Worm (Caenorhabditis elegans) whole organism, L4 larva: ENCODE results near the gene srx-60.

Experiments
- F10B5.3 ChIP-seq: sonication (generic microtip); optimal IDR thresholded peaks from 2 replicates; lab custom pipeline; 2016; ENCODE audit warnings: mild to moderate bottlenecking, missing genetic modification characterization, missing compliant biosample characterization
- F37D6.2 ChIP-seq: sonication (generic microtip); optimal IDR thresholded peaks from 2 replicates; lab custom pipeline; 2016; ENCODE audit warnings: mild to moderate bottlenecking, missing genetic modification characterization, missing compliant biosample characterization
- R02D3.7 ChIP-seq: fragments of 150-350 bp; sonication (generic microtip); optimal IDR thresholded peaks from 3 replicates; lab custom pipeline; 2014; ENCODE audit warnings: missing biosample characterization, missing genetic modification characterization
- T20F7.1 ChIP-seq: fragments of 200-800 bp; sonication (Bioruptor generic); optimal IDR thresholded peaks from 2 replicates; lab custom pipeline; 2018; ENCODE audit warnings: mild to moderate bottlenecking, missing genetic modification characterization, missing compliant biosample characterization
- aha-1 ChIP-seq: fragments of 150-350 bp; peaks from one replicate; lab custom pipeline; 2014; ENCODE audit warnings: missing biosample characterization, missing genetic modification characterization
- aly-2 ChIP-seq: sonication (generic microtip); optimal IDR thresholded peaks from 2 replicates; lab custom pipeline; 2018; ENCODE audit warnings: missing biosample characterization, missing genetic modification characterization
- ama-1 ChIP-seq: fragments of 150-350 bp; optimal IDR thresholded peaks from 2 replicates; lab custom pipeline; 2014; ENCODE audit warnings: inconsistent platforms, mixed read lengths
- attf-4 ChIP-seq: sonication (generic microtip); optimal IDR thresholded peaks from 3 replicates; lab custom pipeline; 2017; ENCODE audit warnings: missing biosample characterization, missing genetic modification characterization
- ceh-28 ChIP-seq: fragments of 150-350 bp; optimal IDR thresholded peaks from 2 replicates; lab custom pipeline; 2014; ENCODE audit warnings: missing biosample characterization, missing genetic modification reagents, missing genetic modification characterization
- ceh-32 ChIP-seq: sonication (generic microtip); optimal IDR thresholded peaks from 2 replicates; lab custom pipeline; 2016; ENCODE audit warnings: mild to moderate bottlenecking, missing genetic modification characterization, missing compliant biosample characterization; ENCODE audit not compliant: poor library complexity
- ces-1 ChIP-seq: fragments of 150-350 bp; sonication (generic microtip); optimal IDR thresholded peaks from 4 replicates; lab custom pipeline; 2014; ENCODE audit warnings: missing biosample characterization, missing genetic modification reagents, missing genetic modification characterization
- daf-19 ChIP-seq: fragments of 200-800 bp; sonication (Bioruptor generic); conservative IDR thresholded peaks from 2 replicates; pipeline ENCODE4 v1.3.6; 2022; ENCODE audit warnings: missing genetic modification characterization, missing compliant biosample characterization
- dmd-6 ChIP-seq: fragments of 200-800 bp; sonication (Bioruptor generic); IDR thresholded peaks from 2 replicates; pipeline ENCODE4 v1.3.6; 2022; ENCODE audit warnings: missing genetic modification reagents, missing genetic modification characterization, missing compliant biosample characterization
- dpl-1 ChIP-seq: fragments of 150-350 bp; optimal IDR thresholded peaks from 2 replicates; lab custom pipeline; 2014; ENCODE audit warnings: missing biosample characterization, missing genetic modification reagents, missing genetic modification characterization
- duxl-1 ChIP-seq: sonication (generic microtip); optimal IDR thresholded peaks from 2 replicates; lab custom pipeline; 2016; ENCODE audit warnings: mild to moderate bottlenecking, missing genetic modification characterization, moderate library complexity, missing compliant biosample characterization; ENCODE audit not compliant: poor library complexity
- dve-1 ChIP-seq: sonication (generic microtip); optimal IDR thresholded peaks from 2 replicates; lab custom pipeline; 2017; ENCODE audit warnings: antibody characterized with exemption, mild to moderate bottlenecking, missing genetic modification characterization, missing compliant biosample characterization; ENCODE audit not compliant: insufficient read depth
- egl-27 ChIP-seq: sonication (generic microtip); optimal IDR thresholded peaks from 3 replicates; lab custom pipeline; 2017; ENCODE audit warnings: missing biosample characterization, missing genetic modification reagents, missing genetic modification characterization
- fkh-10 ChIP-seq: fragments of 150-350 bp; optimal IDR thresholded peaks from 2 replicates; lab custom pipeline; 2014; ENCODE audit warnings: missing biosample characterization, missing genetic modification reagents, missing genetic modification characterization
- gei-8 ChIP-seq: fragments of 200-800 bp; sonication (Bioruptor generic); optimal IDR thresholded peaks from 2 replicates; lab custom pipeline; 2018; ENCODE audit warnings: mild to moderate bottlenecking, missing genetic modification characterization, missing compliant biosample characterization
- hif-1 ChIP-seq, 2 experiments: sonication (generic microtip); optimal IDR thresholded peaks; 2 replicates each; lab custom pipeline; 2016 to 2017; ENCODE audit warnings: missing compliant biosample characterization in 2 of 2, missing genetic modification characterization in 2 of 2, missing genetic modification reagents in 2 of 2, missing genotype in 2 of 2, mild to moderate bottlenecking in 1 of 2
- jun-1 ChIP-seq: fragments of 150-350 bp; optimal IDR thresholded peaks from 2 replicates; lab custom pipeline; 2014; ENCODE audit warnings: missing biosample characterization, missing genetic modification reagents, missing genetic modification characterization
- lin-1 ChIP-seq: fragments of 200-800 bp; sonication (Bioruptor generic); IDR thresholded peaks from 2 replicates; pipeline ENCODE4 v1.3.6; 2022; ENCODE audit warnings: missing genetic modification reagents, missing genetic modification characterization, missing compliant biosample characterization
- lin-13 ChIP-seq: fragments of 150-350 bp; optimal IDR thresholded peaks from 2 replicates; lab custom pipeline; 2014; ENCODE audit warnings: missing biosample characterization, missing genetic modification reagents, missing genetic modification characterization
- lir-3 ChIP-seq: sonication (generic microtip); optimal IDR thresholded peaks from 2 replicates; lab custom pipeline; 2016; ENCODE audit warnings: mild to moderate bottlenecking, missing genetic modification characterization, missing compliant biosample characterization
- madf-9 ChIP-seq: fragments of 200-800 bp; sonication (Bioruptor generic); conservative IDR thresholded peaks from 2 replicates; pipeline ENCODE4 v1.3.6; 2022; ENCODE audit warnings: missing genetic modification reagents, missing genetic modification characterization, missing compliant biosample characterization
- mxl-2 ChIP-seq: fragments of 200-800 bp; sonication (Bioruptor generic); conservative IDR thresholded peaks from 2 replicates; pipeline ENCODE4 v1.3.6; 2022; ENCODE audit warnings: missing genetic modification reagents, missing genetic modification characterization, missing compliant biosample characterization
- mxl-3 ChIP-seq: fragments of 200-800 bp; sonication (Bioruptor generic); optimal IDR thresholded peaks from 2 replicates; lab custom pipeline; 2018; ENCODE audit warnings: mild to moderate bottlenecking, missing genetic modification characterization, missing compliant biosample characterization
- nhr-10 ChIP-seq: fragments of 150-350 bp; optimal IDR thresholded peaks from 2 replicates; lab custom pipeline; 2014; ENCODE audit warnings: missing biosample characterization, missing genetic modification characterization
- nhr-11 ChIP-seq: fragments of 150-350 bp; optimal IDR thresholded peaks from 2 replicates; lab custom pipeline; 2014; ENCODE audit warnings: missing biosample characterization, missing genetic modification characterization
- nhr-111 ChIP-seq: fragments of 200-800 bp; sonication (Bioruptor generic); optimal IDR thresholded peaks from 2 replicates; lab custom pipeline; 2018; ENCODE audit warnings: mild to moderate bottlenecking, missing genetic modification characterization, missing compliant biosample characterization
- nhr-25 ChIP-seq: sonication (generic microtip); optimal IDR thresholded peaks from 2 replicates; lab custom pipeline; 2017; ENCODE audit warnings: missing genetic modification characterization, mild to moderate bottlenecking, missing compliant biosample characterization, antibody characterized with exemption, moderate library complexity, borderline replicate concordance; ENCODE audit not compliant: insufficient read depth
- nhr-28 ChIP-seq: fragments of 150-350 bp; optimal IDR thresholded peaks from 2 replicates; lab custom pipeline; 2014; ENCODE audit warnings: missing biosample characterization, missing genetic modification characterization
- nhr-76 ChIP-seq: fragments of 150-350 bp; optimal IDR thresholded peaks from 2 replicates; lab custom pipeline; 2014; ENCODE audit warnings: missing biosample characterization, missing genetic modification characterization
- sdz-12 ChIP-seq: fragments of 200-800 bp; sonication (Bioruptor generic); optimal IDR thresholded peaks from 2 replicates; lab custom pipeline; 2018; ENCODE audit warnings: mild to moderate bottlenecking, missing genetic modification characterization, missing compliant biosample characterization
- set-16 ChIP-seq: fragments of 200-800 bp; sonication (Bioruptor generic); IDR thresholded peaks from 2 replicates; pipeline ENCODE4 v1.3.6; 2022; ENCODE audit warnings: missing genetic modification reagents, missing genetic modification characterization, missing compliant biosample characterization
- snpc-1.2 ChIP-seq: fragments of 200-800 bp; sonication (Bioruptor generic); IDR thresholded peaks from 2 replicates; pipeline ENCODE4 v1.3.6; 2022; ENCODE audit warnings: missing genetic modification reagents, missing genetic modification characterization, missing compliant biosample characterization
- snpc-4 ChIP-seq: fragments of 150-350 bp; optimal IDR thresholded peaks from 2 replicates; lab custom pipeline; 2014; ENCODE audit warnings: missing biosample characterization, missing genetic modification characterization
- spr-1 ChIP-seq: sonication (generic microtip); optimal IDR thresholded peaks from 2 replicates; lab custom pipeline; 2016; ENCODE audit warnings: mild to moderate bottlenecking, missing genetic modification characterization, missing compliant biosample characterization
- spr-3 ChIP-seq: fragments of 200-800 bp; sonication (Bioruptor generic); optimal IDR thresholded peaks from 2 replicates; lab custom pipeline; 2018; ENCODE audit warnings: mild to moderate bottlenecking, missing genetic modification characterization, missing compliant biosample characterization
- unc-130 ChIP-seq: sonication (generic microtip); optimal IDR thresholded peaks from 2 replicates; lab custom pipeline; 2016; ENCODE audit warnings: missing genetic modification reagents, missing genetic modification characterization, missing compliant biosample characterization
- unc-62 ChIP-seq, 3 experiments: fragments of 150-350 bp in 1 of 3; sonication (generic microtip); optimal IDR thresholded peaks in 2 of 3; peaks in 1 of 3; 1 replicate in 1 of 3; 2 replicates in 2 of 3; lab custom pipeline; 2014 to 2017; ENCODE audit warnings: missing biosample characterization in 3 of 3, missing genetic modification characterization in 3 of 3, missing genetic modification reagents in 3 of 3, missing genotype in 1 of 3
- zfp-3 ChIP-seq: fragments of 200-800 bp; sonication (Bioruptor generic); conservative IDR thresholded peaks from 2 replicates; pipeline ENCODE4 v1.3.6; 2022; ENCODE audit warnings: missing genetic modification reagents, missing genetic modification characterization, missing compliant biosample characterization
- zip-11 ChIP-seq: fragments of 200-800 bp; sonication (Bioruptor generic); IDR thresholded peaks from 2 replicates; pipeline ENCODE4 v1.3.6; 2022; ENCODE audit warnings: missing genetic modification characterization, missing compliant biosample characterization
- ztf-11 ChIP-seq: fragments of 150-350 bp; optimal IDR thresholded peaks from 2 replicates; lab custom pipeline; 2014; ENCODE audit warnings: missing biosample characterization, missing genetic modification characterization

The srx-60 gene

ce11 chrV:7379384-7379783 is 21.3 kb upstream of the srx-60 start, which contains the start of gene srsx-24:
Gene srsx-24, minus strand, starts transcription at chrV:7379484.
- TF ChIP-seq ces-1: no peak
- TF ChIP-seq set-16 (GFP tag; lab: Robert Waterston, UW): no peak
- no peak for TF ChIP-seq sdz-12 (GFP tag; lab: Kevin White, UChicago)
- no peak for TF ChIP-seq mxl-3
- TF ChIP-seq lir-3 (tag; lab: Kevin White, UChicago): no peak
- no peak for TF ChIP-seq unc-130 (GFP tag; lab: Kevin White, UChicago)
- TF ChIP-seq F10B5.3 (tag; lab: Kevin White, UChicago): no peak
- TF ChIP-seq F37D6.2 (tag; lab: Kevin White, UChicago): no peak
- no peak for TF ChIP-seq snpc-1.2 (GFP tag; lab: Robert Waterston, UW)
- TF ChIP-seq R02D3.7: no peak
- TF ChIP-seq daf-19 (GFP tag; lab: Robert Waterston, UW): no peak
- no peak for TF ChIP-seq ceh-28
- no peak for TF ChIP-seq nhr-76 (tag; lab: Kevin White, UChicago)
- TF ChIP-seq ztf-11: no peak
- TF ChIP-seq, all 104 proteins: peak for 0

- TF ChIP-seq aha-1 (tag; lab: Kevin White, UChicago) (peak; percentile 22), ceh-32 (tag; lab: Kevin White, UChicago) (no peak)
Measured at ce11 chrV:7381008-7381407, 19.7 kb upstream of the srx-60 start, which contains the start of gene C03G6.17. Gene C03G6.17, minus strand, starts transcription at chrV:7381108.

ce11 chrV:7386052-7386573 is 14.6 kb upstream of the srx-60 start, which contains the start of gene srp-6:
Gene srp-6, minus strand, starts transcription at chrV:7386102.
- TF ChIP-seq nhr-11 (tag; lab: Kevin White, UChicago) (peak; percentile 9), jun-1 (tag; lab: Kevin White, UChicago) (no peak), duxl-1 (tag; lab: Kevin White, UChicago) (no peak), nhr-76 (tag; lab: Kevin White, UChicago) (no peak), zip-11 (no peak), aly-2 (tag; lab: Kevin White, UChicago) (no peak), dve-1 (tag; lab: Kevin White, UChicago) (peak; percentile 10), unc-62 (GFP tag; optimal IDR thresholded peaks at IDR 0.05 in 1 of 2; lab: Kevin White, UChicago) (peak in 1 of 2 experiments; percentile 66), unc-62 (tag; optimal IDR thresholded peaks at IDR 0.05; lab: Kevin White, UChicago) (no peak)
- TF ChIP-seq, all 104 proteins: peak for 3

DNA sequence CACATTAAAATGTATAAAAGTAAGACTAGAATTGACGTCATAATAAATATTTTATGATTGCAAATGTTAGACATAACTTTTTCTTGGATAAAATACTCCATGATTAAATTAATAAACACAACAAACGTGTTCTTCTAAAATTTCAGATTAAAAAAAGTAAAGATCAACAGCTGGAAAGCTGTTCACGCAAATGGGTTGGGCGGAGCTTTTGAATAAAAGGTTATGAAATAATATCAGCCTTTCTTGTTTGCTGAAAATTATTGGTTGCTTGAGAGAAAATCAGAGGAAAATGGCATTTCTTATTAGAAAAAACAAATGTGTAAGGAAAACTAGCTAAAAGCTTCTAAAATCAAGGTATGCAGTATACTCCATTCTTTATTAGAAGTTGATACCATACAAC is 12.9 kb upstream of the srx-60 start, which contains the start of gene C02H6.3:
TSS of gene C02H6.3 (minus strand) at position 101 of the 400 bp plus-strand sequence.
- TF ChIP-seq ceh-28 (no peak), aly-2 (tag; lab: Kevin White, UChicago) (no peak), mxl-3 (no peak), zfp-3 (GFP tag; lab: Robert Waterston, UW) (no peak), gei-8 (no peak), madf-9 (GFP tag; lab: Robert Waterston, UW) (no peak), dmd-6 (GFP tag; lab: Robert Waterston, UW) (no peak), nhr-28 (tag; lab: Kevin White, UChicago) (no peak), dve-1 (tag; lab: Kevin White, UChicago) (no peak), T20F7.1 (GFP tag; lab: Kevin White, UChicago) (no peak), nhr-10 (tag; lab: Kevin White, UChicago) (no peak), spr-3 (no peak)
- TF ChIP-seq, all 104 proteins: peak for 0

DNA sequence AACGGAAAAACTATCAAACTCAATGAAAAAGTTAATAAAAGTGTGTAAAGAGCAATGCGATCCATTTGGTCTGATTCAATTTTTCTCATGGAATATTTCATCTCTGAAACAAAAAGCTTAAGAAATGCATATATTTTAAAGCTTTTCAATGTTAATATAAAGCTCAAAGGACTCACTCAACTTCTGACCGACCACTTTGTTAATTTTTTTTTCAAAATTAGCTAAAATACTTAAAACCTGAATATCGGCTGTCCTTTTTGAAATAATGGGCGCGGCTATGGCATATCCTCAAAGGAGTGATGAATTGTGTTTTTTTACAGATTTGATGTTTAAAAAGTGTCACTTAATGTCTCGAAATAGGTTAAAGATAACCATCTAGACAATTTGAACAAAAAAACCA is 10.9 kb upstream of the srx-60 start, which contains the start of gene C02H6.1:
TSS of gene C02H6.1 (minus strand) at position 101 of the 400 bp plus-strand sequence.
- TF ChIP-seq nhr-25 (no peak), zfp-3 (GFP tag; lab: Robert Waterston, UW) (no peak), hif-1 (tag; optimal IDR thresholded peaks at IDR 0.05; lab: Kevin White, UChicago) (no peak), lin-1 (GFP tag; lab: Robert Waterston, UW) (no peak), attf-4 (tag; lab: Kevin White, UChicago) (no peak), snpc-4 (tag; lab: Kevin White, UChicago) (no peak), dpl-1 (GFP tag; lab: Kevin White, UChicago) (no peak), spr-1 (tag; lab: Kevin White, UChicago) (no peak), egl-27 (tag; lab: Kevin White, UChicago) (no peak), nhr-111 (GFP tag; lab: Kevin White, UChicago) (no peak), fkh-10 (GFP tag; lab: Kevin White, UChicago) (no peak), dve-1 (tag; lab: Kevin White, UChicago) (no peak), lin-13 (GFP tag; lab: Kevin White, UChicago) (no peak), mxl-2 (GFP tag; lab: Robert Waterston, UW) (no peak), ama-1 (no peak)
